Fruit fly (Drosophila melanogaster): ENCODE results near the gene Idi.

DNA sequence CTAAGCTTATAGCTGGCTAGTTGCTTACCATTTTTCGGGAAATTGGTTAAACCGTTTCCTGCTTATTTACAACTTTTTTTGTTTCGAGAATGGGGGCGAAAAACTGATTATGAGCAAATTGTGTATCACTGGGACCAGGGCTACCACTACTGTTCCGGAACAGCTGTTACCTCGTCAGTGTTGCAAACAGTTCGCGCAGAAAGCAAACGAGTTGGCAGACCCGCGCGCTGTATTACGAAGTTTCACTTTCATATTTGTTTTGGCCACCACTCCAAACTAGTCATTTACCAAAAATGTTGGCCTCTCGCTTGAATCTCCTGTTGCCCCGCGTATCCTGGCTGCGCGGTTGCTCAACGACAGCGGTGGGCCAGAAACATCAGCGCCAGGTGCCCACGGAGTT lies at the start of gene Idi, which contains the start of gene AP-2sigma:
- TF ChIP-seq CG1620 (GFP tag; optimal IDR thresholded peaks at IDR 0.05) (peak; percentile 55), Mnt (GFP tag; optimal IDR thresholded peaks at IDR 0.05) (peak; percentile 55), bab1 (GFP tag; optimal IDR thresholded peaks at IDR 0.05) (peak; percentile 31), tj (GFP tag; optimal IDR thresholded peaks at IDR 0.05) (peak; percentile 26), ovo (GFP tag; optimal IDR thresholded peaks at IDR 0.05) (no peak)
